Worm (Caenorhabditis elegans): ENCODE measurements around the gene W06G6.17.

DNA sequence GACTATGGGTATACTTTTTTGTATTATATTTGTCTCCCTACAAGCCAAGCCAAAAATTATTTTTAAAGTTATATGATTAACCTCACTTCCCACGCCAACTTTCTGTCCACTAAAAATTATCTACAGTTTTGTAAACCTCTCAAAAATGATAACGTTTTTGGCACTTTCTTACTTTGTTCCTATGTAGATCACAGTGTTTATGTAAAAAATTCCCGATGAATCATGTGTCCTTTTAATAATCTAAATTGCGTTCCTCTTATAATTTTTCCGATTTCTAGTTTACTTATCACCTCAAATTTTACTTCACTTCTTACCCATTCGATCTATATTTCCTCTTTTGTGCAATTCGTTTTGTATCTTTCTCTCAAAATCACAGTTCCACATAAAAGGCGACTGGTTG, 40.8 kb downstream of the W06G6.17 start:
- no peak for TF ChIP-seq unc-62 (GFP tag; optimal IDR thresholded peaks at IDR 0.05)
- TF ChIP-seq snpc-4 (tag; optimal IDR thresholded peaks at IDR 0.05): no peak
- TF ChIP-seq nhr-76 (tag; optimal IDR thresholded peaks at IDR 0.05): no peak
- no peak for TF ChIP-seq nhr-237 (tag; optimal IDR thresholded peaks at IDR 0.05)
- no peak for TF ChIP-seq mep-1 (tag; optimal IDR thresholded peaks at IDR 0.05)
- TF ChIP-seq cnd-1 (tag; optimal IDR thresholded peaks at IDR 0.05): no peak

Data from whole organism, mixed stage, embryonic.